Fruit fly (Drosophila melanogaster) whole organism, embryonic: ENCODE measurements around the gene CG15034.

Experiments used
- ATbp ChIP-seq: fragments of 200-800 bp; sonication (Bioruptor generic); optimal IDR thresholded peaks from 2 replicates; lab custom pipeline; 2017; ENCODE audit warnings: missing biosample characterization, mild to moderate bottlenecking, missing genetic modification characterization, missing genetic modification reagents
- Aef1 ChIP-seq: fragments of 200-800 bp; sonication (Bioruptor generic); IDR thresholded peaks from 3 replicates; pipeline ENCODE4 v1.3.6; 2022; ENCODE audit warnings: missing biosample characterization, missing genetic modification characterization
- B-H2 ChIP-seq: fragments of 200-800 bp; sonication (Bioruptor generic); optimal IDR thresholded peaks from 2 replicates; lab custom pipeline; 2018; ENCODE audit warnings: missing biosample characterization, mild to moderate bottlenecking, missing genetic modification characterization
- CG1024 ChIP-seq: fragments of 200-800 bp; sonication (Bioruptor generic); IDR thresholded peaks from 2 replicates; pipeline ENCODE4 v1.3.6; 2022; ENCODE audit warnings: missing biosample characterization, missing genetic modification characterization
- CG10366 ChIP-seq: fragments of 200-800 bp; sonication (Bioruptor generic); IDR thresholded peaks from 2 replicates; pipeline ENCODE4 v1.3.6; 2022; ENCODE audit warnings: missing biosample characterization, missing genetic modification characterization
- CG10959 ChIP-seq: fragments of 200-800 bp; sonication (Bioruptor generic); IDR thresholded peaks from 2 replicates; pipeline ENCODE4 v1.3.6; 2022; ENCODE audit warnings: missing biosample characterization, missing genetic modification characterization
- CG11093 ChIP-seq: fragments of 200-800 bp; sonication (Bioruptor generic); IDR thresholded peaks from 3 replicates; pipeline ENCODE4 v1.3.6; 2022; ENCODE audit warnings: missing biosample characterization, missing genetic modification characterization
- CG12391 ChIP-seq: fragments of 200-800 bp; sonication (Bioruptor generic); optimal IDR thresholded peaks from 3 replicates; lab custom pipeline; 2018; ENCODE audit warnings: missing biosample characterization, mild to moderate bottlenecking, missing genetic modification characterization, moderate library complexity
- CG13424 ChIP-seq: fragments of 200-800 bp; sonication (Bioruptor generic); optimal IDR thresholded peaks from 2 replicates; lab custom pipeline; 2019; ENCODE audit warnings: missing biosample characterization, mild to moderate bottlenecking, missing genetic modification characterization, moderate library complexity
- CG14860 ChIP-seq: fragments of 200-800 bp; sonication (Bioruptor generic); IDR thresholded peaks from 3 replicates; pipeline ENCODE4 v1.3.6; 2022; ENCODE audit warnings: missing biosample characterization, missing genetic modification characterization; ENCODE audit not compliant: partially characterized antibody
- CG1603 ChIP-seq: fragments of 200-800 bp; sonication (Bioruptor generic); optimal IDR thresholded peaks from 2 replicates; lab custom pipeline; 2019; ENCODE audit warnings: missing biosample characterization, mild to moderate bottlenecking, missing genetic modification characterization, moderate library complexity
- CG17328 ChIP-seq: fragments of 200-800 bp; sonication (Bioruptor generic); IDR thresholded peaks from 2 replicates; pipeline ENCODE4 v1.3.6; 2022; ENCODE audit warnings: missing biosample characterization, missing genetic modification characterization
- CG17359 ChIP-seq: fragments of 200-800 bp; sonication (Bioruptor generic); optimal IDR thresholded peaks from 3 replicates; lab custom pipeline; 2018; ENCODE audit warnings: missing biosample characterization, mild to moderate bottlenecking, missing genetic modification characterization, moderate library complexity
- CG2712 ChIP-seq: fragments of 200-800 bp; optimal IDR thresholded peaks from 3 replicates; lab custom pipeline; 2019; ENCODE audit warnings: missing biosample characterization, mild to moderate bottlenecking, missing genetic modification characterization, moderate library complexity
- CG32772 ChIP-seq: fragments of 200-800 bp; sonication (Bioruptor generic); IDR thresholded peaks from 2 replicates; pipeline ENCODE4 v1.3.6; 2022; ENCODE audit warnings: missing biosample characterization, missing genetic modification characterization
- CG33557 ChIP-seq: fragments of 200-800 bp; sonication (Bioruptor generic); optimal IDR thresholded peaks from 2 replicates; lab custom pipeline; 2019; ENCODE audit warnings: missing biosample characterization, mild to moderate bottlenecking, missing genetic modification characterization, moderate library complexity
- CG4424 ChIP-seq: fragments of 200-800 bp; sonication (Bioruptor generic); optimal IDR thresholded peaks from 3 replicates; lab custom pipeline; 2016; ENCODE audit warnings: missing biosample characterization, missing genetic modification characterization
- CG8388 ChIP-seq: fragments of 200-800 bp; sonication (Bioruptor generic); optimal IDR thresholded peaks from 2 replicates; lab custom pipeline; 2019; ENCODE audit warnings: missing biosample characterization, mild to moderate bottlenecking, missing genetic modification characterization, moderate library complexity
- CG9437 ChIP-seq: fragments of 200-800 bp; sonication (Bioruptor generic); optimal IDR thresholded peaks from 2 replicates; lab custom pipeline; 2018; ENCODE audit warnings: missing biosample characterization, mild to moderate bottlenecking, missing genetic modification characterization
- Eip74EF ChIP-seq, 2 experiments: fragments of 200-800 bp in 1 of 2; fragments of >200 bp in 1 of 2; sonication (Bioruptor generic) in 1 of 2; optimal IDR thresholded peaks; 2 replicates each; lab custom pipeline; 2017 to 2019; ENCODE audit warnings: missing biosample characterization in 2 of 2, missing genetic modification characterization in 2 of 2, mild to moderate bottlenecking in 1 of 2, moderate library complexity in 1 of 2
- Ets65A ChIP-seq: fragments of 200-800 bp; sonication (Bioruptor generic); peaks from one replicate; lab custom pipeline; 2016; ENCODE audit warnings: missing biosample characterization, missing genetic modification characterization
- Gug ChIP-seq: fragments of 200-800 bp; sonication (Bioruptor generic); IDR thresholded peaks from 4 replicates; pipeline ENCODE4 v1.3.6; 2022; ENCODE audit warnings: missing biosample characterization, missing genetic modification characterization
- Hmx ChIP-seq: fragments of 200-800 bp; sonication (Bioruptor generic); optimal IDR thresholded peaks from 2 replicates; lab custom pipeline; 2016; ENCODE audit warnings: missing biosample characterization, missing genetic modification characterization
- Oli ChIP-seq: fragments of 200-800 bp; sonication (Bioruptor generic); optimal IDR thresholded peaks from 2 replicates; lab custom pipeline; 2018; ENCODE audit warnings: missing biosample characterization, mild to moderate bottlenecking, missing genetic modification characterization, moderate library complexity
- Optix ChIP-seq: fragments of 200-800 bp; sonication (Bioruptor generic); IDR thresholded peaks from 3 replicates; pipeline ENCODE4 v1.3.6; 2022; ENCODE audit warnings: missing biosample characterization, missing genetic modification characterization
- PHDP ChIP-seq: fragments of 200-800 bp; sonication (Bioruptor generic); optimal IDR thresholded peaks from 3 replicates; lab custom pipeline; 2018; ENCODE audit warnings: missing biosample characterization, mild to moderate bottlenecking, missing genetic modification characterization, moderate library complexity
- Ptx1 ChIP-seq: fragments of 200-800 bp; sonication (Bioruptor generic); IDR thresholded peaks from 2 replicates; pipeline ENCODE4 v1.3.6; 2022; ENCODE audit warnings: missing biosample characterization, missing genetic modification characterization
- Side ChIP-seq: fragments of 200-800 bp; sonication (Bioruptor generic); optimal IDR thresholded peaks from 2 replicates; lab custom pipeline; 2016; ENCODE audit warnings: missing biosample characterization, missing genetic modification characterization
- bsh ChIP-seq, 2 experiments: fragments of 200-800 bp; sonication (Bioruptor generic); optimal IDR thresholded peaks; 2 replicates each; lab custom pipeline; 2017 to 2018; ENCODE audit warnings: mild to moderate bottlenecking in 2 of 2, missing biosample characterization in 2 of 2, missing genetic modification characterization in 2 of 2, moderate library complexity in 1 of 2
- chm ChIP-seq: fragments of 200-800 bp; sonication (Bioruptor generic); IDR thresholded peaks from 2 replicates; pipeline ENCODE4 v1.3.6; 2022; ENCODE audit warnings: missing biosample characterization, missing genetic modification characterization
- croc ChIP-seq: fragments of 200-800 bp; sonication (Bioruptor generic); conservative IDR thresholded peaks from 3 replicates; pipeline ENCODE4 v1.3.6; 2022; ENCODE audit warnings: missing biosample characterization, missing genetic modification characterization
- dm ChIP-seq: fragments of 200-800 bp; sonication (Bioruptor generic); optimal IDR thresholded peaks from 3 replicates; lab custom pipeline; 2016; ENCODE audit warnings: missing biosample characterization, missing genetic modification characterization
- dmrt99B ChIP-seq: fragments of 200-800 bp; sonication (Bioruptor generic); optimal IDR thresholded peaks from 2 replicates; lab custom pipeline; 2018; ENCODE audit warnings: missing biosample characterization, mild to moderate bottlenecking, missing genetic modification characterization, moderate library complexity
- dysf ChIP-seq: fragments of 200-800 bp; sonication (Bioruptor generic); IDR thresholded peaks from 3 replicates; pipeline ENCODE4 v1.3.6; 2022; ENCODE audit warnings: missing biosample characterization, missing genetic modification characterization
- esg ChIP-seq: fragments of 200-800 bp; sonication (Bioruptor generic); conservative IDR thresholded peaks from 2 replicates; pipeline ENCODE4 v1.3.6; 2022; ENCODE audit warnings: missing biosample characterization, missing genetic modification characterization
- fd96Cb ChIP-seq: fragments of 200-800 bp; sonication (Bioruptor generic); optimal IDR thresholded peaks from 2 replicates; lab custom pipeline; 2018; ENCODE audit warnings: missing biosample characterization, mild to moderate bottlenecking, missing genetic modification characterization, moderate library complexity
- ken ChIP-seq: fragments of 200-800 bp; sonication (Bioruptor generic); IDR thresholded peaks from 3 replicates; pipeline ENCODE4 v1.3.6; 2022; ENCODE audit warnings: missing biosample characterization, missing genetic modification characterization
- lmd ChIP-seq: fragments of 200-800 bp; sonication (Bioruptor generic); IDR thresholded peaks from 2 replicates; pipeline ENCODE4 v1.3.6; 2022; ENCODE audit warnings: missing biosample characterization, missing genetic modification characterization
- lola ChIP-seq, 3 experiments: fragments of >200 bp in 2 of 3; fragments of 200-800 bp in 1 of 3; sonication (Bioruptor generic) in 1 of 3; optimal IDR thresholded peaks; 2 replicates each; lab custom pipeline; 2017 to 2019; ENCODE audit warnings: missing biosample characterization in 3 of 3, missing genetic modification characterization in 3 of 3, mild to moderate bottlenecking in 1 of 3, moderate library complexity in 1 of 3
- nerfin-2 ChIP-seq: fragments of 200-800 bp; sonication (Bioruptor generic); IDR thresholded peaks from 2 replicates; pipeline ENCODE4 v1.3.6; 2022; ENCODE audit warnings: missing biosample characterization, missing genetic modification characterization; ENCODE audit not compliant: partially characterized antibody
- phol ChIP-seq: fragments of 200-800 bp; sonication (Bioruptor generic); optimal IDR thresholded peaks from 3 replicates; lab custom pipeline; 2018; ENCODE audit warnings: missing biosample characterization, mild to moderate bottlenecking, missing genetic modification characterization, moderate library complexity
- prd ChIP-seq, 3 experiments: fragments of >200 bp in 2 of 3; fragments of 200-800 bp in 1 of 3; sonication (Bioruptor generic) in 1 of 3; optimal IDR thresholded peaks in 2 of 3; IDR thresholded peaks in 1 of 3; 2 replicates in 2 of 3; 3 replicates in 1 of 3; pipeline versions ENCODE4 v1.3.6 to Lab custom; 2017 to 2022; ENCODE audit warnings: missing biosample characterization in 1 of 3, missing genetic modification characterization in 1 of 3
- psq ChIP-seq: fragments of 200-800 bp; sonication (Bioruptor generic); optimal IDR thresholded peaks from 2 replicates; lab custom pipeline; 2017; ENCODE audit warnings: missing biosample characterization, missing genetic modification characterization
- sens ChIP-seq: fragments of 200-800 bp; sonication (Bioruptor generic); peaks from one replicate; lab custom pipeline; 2016; ENCODE audit warnings: missing biosample characterization, missing genetic modification characterization
- shn ChIP-seq: fragments of 200-800 bp; sonication (Bioruptor generic); optimal IDR thresholded peaks from 3 replicates; lab custom pipeline; 2016; ENCODE audit warnings: missing biosample characterization, missing genetic modification characterization
- tgo ChIP-seq: fragments of 200-800 bp; sonication (Bioruptor generic); IDR thresholded peaks from 3 replicates; pipeline ENCODE4 v1.3.6; 2022; ENCODE audit warnings: missing biosample characterization, missing genetic modification characterization
- tx ChIP-seq: fragments of 200-800 bp; sonication (Bioruptor generic); optimal IDR thresholded peaks from 2 replicates; lab custom pipeline; 2016; ENCODE audit warnings: missing biosample characterization, missing genetic modification characterization
- unpg ChIP-seq: fragments of 200-800 bp; sonication (Bioruptor generic); optimal IDR thresholded peaks from 3 replicates; lab custom pipeline; 2018; ENCODE audit warnings: missing biosample characterization, mild to moderate bottlenecking, missing genetic modification characterization, moderate library complexity
- wor ChIP-seq: fragments of 200-800 bp; sonication (Bioruptor generic); IDR thresholded peaks from 2 replicates; pipeline ENCODE4 v1.3.6; 2022; ENCODE audit warnings: missing biosample characterization, missing genetic modification characterization

Gene CG15034

dm6 chrX:7302329-7302728 is 45.0 kb downstream of the CG15034 start (continued):
- TF ChIP-seq psq (GFP tag; lab: Kevin White, UChicago) (no peak), Eip74EF (GFP tag; optimal IDR thresholded peaks at IDR 0.05; lab: Kevin White, UChicago) (peak in 1 of 2 experiments; percentile 9), tx (GFP tag; lab: Kevin White, UChicago) (no peak), CG17328 (GFP tag; lab: Robert Waterston, UW) (peak; percentile 42; the same call in 1 of the 2 replicates), phol (tag; lab: Kevin White, UChicago) (peak; percentile 55), sens (GFP tag; lab: Kevin White, UChicago) (peak; percentile 83), tgo (GFP tag; lab: Robert Waterston, UW) (peak; percentile 37; the same call in 2 of the 3 replicates), dm (GFP tag; lab: Kevin White, UChicago) (no peak), CG10366 (GFP tag; lab: Robert Waterston, UW) (peak; percentile 29; the same call in 1 of the 2 replicates), ATbp (GFP tag; lab: Kevin White, UChicago) (peak; percentile 11), Ptx1 (GFP tag; lab: Robert Waterston, UW) (peak; percentile 42; the same call in 1 of the 2 replicates), CG13424 (tag; lab: Kevin White, UChicago) (peak; percentile 27), CG1603 (tag; lab: Kevin White, UChicago) (peak; percentile 35), Side (GFP tag; lab: Kevin White, UChicago) (no peak), wor (0 out of 2 replicates have a peak, but pooled peaks have one; percentile 11), bsh (GFP tag; optimal IDR thresholded peaks at IDR 0.05; lab: Kevin White, UChicago) (peak; percentile 70 to 84), prd (optimal IDR thresholded peaks at IDR 0.05; lab: Kevin White, UChicago) (no peak), prd (GFP tag; IDR thresholded peaks at IDR 0.05; lab: Robert Waterston, UW) (peak; percentile 65; the same call in 2 of the 3 replicates), Hmx (GFP tag; lab: Kevin White, UChicago) (no peak), CG17359 (tag; lab: Kevin White, UChicago) (peak; percentile 37), dysf (GFP tag; lab: Robert Waterston, UW) (peak; percentile 38; the same call in 1 of the 3 replicates), CG4424 (GFP tag; lab: Kevin White, UChicago) (peak; percentile 49), CG14860 (GFP tag; lab: Robert Waterston, UW) (no peak), chm (GFP tag; lab: Robert Waterston, UW) (peak; percentile 47; the same call in 1 of the 2 replicates), lola (GFP tag; optimal IDR thresholded peaks at IDR 0.05; lab: Kevin White, UChicago) (peak in 1 of 3 experiments; percentile 55), CG11093 (GFP tag; lab: Robert Waterston, UW) (0 out of 3 replicates have a peak, but pooled peaks have one; percentile 36), CG2712 (tag; lab: Kevin White, UChicago) (peak; percentile 35), unpg (GFP tag; lab: Kevin White, UChicago) (peak; percentile 48), Oli (tag; lab: Kevin White, UChicago) (peak; percentile 22), Aef1 (0 out of 3 replicates have a peak, but pooled peaks have one; percentile 15), CG33557 (peak; percentile 45), CG1024 (GFP tag; lab: Robert Waterston, UW) (0 out of 2 replicates have a peak, but pooled peaks have one; percentile 33), croc (GFP tag; lab: Robert Waterston, UW) (peak; percentile 19; the same call in 2 of the 3 replicates), ken (peak; percentile 65), shn (GFP tag; lab: Kevin White, UChicago) (no peak), nerfin-2 (GFP tag; lab: Robert Waterston, UW) (no peak), CG12391 (tag; lab: Kevin White, UChicago) (peak; percentile 29), Gug (peak; percentile 17; the same call in 1 of the 4 replicates), PHDP (tag; lab: Kevin White, UChicago) (peak; percentile 1), fd96Cb (tag; lab: Kevin White, UChicago) (peak; percentile 50), Ets65A (GFP tag; lab: Kevin White, UChicago) (peak; percentile 42), esg (GFP tag; lab: Robert Waterston, UW) (peak; percentile 14; the same call in 1 of the 2 replicates), Optix (GFP tag; lab: Robert Waterston, UW) (no peak), CG8388 (GFP tag; lab: Kevin White, UChicago) (peak; percentile 51), dmrt99B (tag; lab: Kevin White, UChicago) (peak; percentile 45), lmd (GFP tag; lab: Robert Waterston, UW) (peak; percentile 51), B-H2 (no peak), CG32772 (GFP tag; lab: Robert Waterston, UW) (peak; percentile 54; the same call in 1 of the 2 replicates), CG10959 (GFP tag; lab: Robert Waterston, UW) (peak; percentile 51), CG9437 (GFP tag; lab: Kevin White, UChicago) (no peak)
